Fruit fly (Drosophila melanogaster): ENCODE results near the gene gish.

Gene gish

dm6 chr3R:16341817-16342374 is 69.6 kb downstream of the gish start, which contains the start of the genes SF2 and pad (continued):
- TF ChIP-seq CG10669 (GFP tag; optimal IDR thresholded peaks at IDR 0.05) (peak; percentile 56), topi (GFP tag; optimal IDR thresholded peaks at IDR 0.05) (peak; percentile 73), OdsH (GFP tag; optimal IDR thresholded peaks at IDR 0.05) (peak; percentile 78), Sox15 (GFP tag; optimal IDR thresholded peaks at IDR 0.05) (peak; percentile 69), lz (GFP tag; optimal IDR thresholded peaks at IDR 0.05) (peak; percentile 86), acj6 (GFP tag; optimal IDR thresholded peaks at IDR 0.05) (peak; percentile 77), CG9139 (GFP tag; optimal IDR thresholded peaks at IDR 0.05) (peak; percentile 33), CG7368 (GFP tag; optimal IDR thresholded peaks at IDR 0.05) (peak; percentile 51), CG4318 (GFP tag; optimal IDR thresholded peaks at IDR 0.05) (no peak), CG11294 (GFP tag; IDR thresholded peaks at IDR 0.05) (no peak; the same call in 1 of the 2 replicates), CG16779 (tag; optimal IDR thresholded peaks at IDR 0.05) (no peak), Hr38 (GFP tag; optimal IDR thresholded peaks at IDR 0.05) (no peak), dsx (GFP tag; optimal IDR thresholded peaks at IDR 0.05; ENCODE audit: poor library complexity, severe bottlenecking) (peak; percentile 79), CG6792 (GFP tag; optimal IDR thresholded peaks at IDR 0.05) (peak; percentile 54), svp (GFP tag) (no peak), fd59A (GFP tag; optimal IDR thresholded peaks at IDR 0.05) (peak; percentile 14), CG10631 (GFP tag; optimal IDR thresholded peaks at IDR 0.05) (peak; percentile 82), spab (GFP tag; optimal IDR thresholded peaks at IDR 0.05) (no peak), CG8632 (GFP tag; optimal IDR thresholded peaks at IDR 0.05) (peak; percentile 68), CG8119 (GFP tag; IDR thresholded peaks at IDR 0.05) (peak; percentile 48; the same call in 2 of the 3 replicates), vri (GFP tag; optimal IDR thresholded peaks at IDR 0.05) (peak; percentile 64), CG8319 (GFP tag; optimal IDR thresholded peaks at IDR 0.05) (peak; percentile 56), CG6854 (GFP tag; optimal IDR thresholded peaks at IDR 0.05) (peak; percentile 48)

- TF ChIP-seq svp (GFP tag) (no peak), salr (GFP tag; optimal IDR thresholded peaks at IDR 0.05) (no peak), fkh (GFP tag; optimal IDR thresholded peaks at IDR 0.05) (peak; percentile 53), CG9139 (GFP tag; optimal IDR thresholded peaks at IDR 0.05) (no peak)
These were observed 75.5 kb downstream of the gish start for dm6 chr3R:16347626-16348264.

dm6 chr3R:16348289-16348688 is 76.0 kb downstream of the gish start:
- TF ChIP-seq ss (GFP tag; optimal IDR thresholded peaks at IDR 0.05) (no peak), OdsH (GFP tag; optimal IDR thresholded peaks at IDR 0.05) (no peak), dac (GFP tag; optimal IDR thresholded peaks at IDR 0.05) (no peak), Gug (GFP tag; IDR thresholded peaks at IDR 0.05) (no peak), CG3919 (GFP tag; optimal IDR thresholded peaks at IDR 0.05) (no peak), CG7368 (GFP tag; optimal IDR thresholded peaks at IDR 0.05) (no peak), CG8119 (GFP tag; IDR thresholded peaks at IDR 0.05) (no peak), Met (GFP tag; optimal IDR thresholded peaks at IDR 0.05) (no peak), svp (GFP tag) (no peak), CG32006 (GFP tag; optimal IDR thresholded peaks at IDR 0.05) (no peak), spab (GFP tag; optimal IDR thresholded peaks at IDR 0.05) (no peak), Ets96B (tag; optimal IDR thresholded peaks at IDR 0.05) (no peak), CG8632 (GFP tag; optimal IDR thresholded peaks at IDR 0.05) (no peak), CG3032 (tag; optimal IDR thresholded peaks at IDR 0.05) (no peak), acj6 (GFP tag; optimal IDR thresholded peaks at IDR 0.05) (no peak)

dm6 chr3R:16349111-16349655 is 76.9 kb downstream of the gish start, which contains the start of the genes CG14879 and Manf:
CG14879 (minus strand) TSS chr3R:16349226.
Manf (plus strand) TSS chr3R:16349404.
- TF ChIP-seq Eip78C (GFP tag) (peak; percentile 28), acj6 (GFP tag; optimal IDR thresholded peaks at IDR 0.05) (no peak), topi (GFP tag; optimal IDR thresholded peaks at IDR 0.05) (peak; percentile 2), fkh (GFP tag; optimal IDR thresholded peaks at IDR 0.05) (peak; percentile 63), Sox14 (GFP tag; optimal IDR thresholded peaks at IDR 0.05) (no peak), CG1621 (tag; optimal IDR thresholded peaks at IDR 0.05) (peak; percentile 97)
